Worm (Caenorhabditis elegans): ENCODE results near the gene slc-17.4.

DNA sequence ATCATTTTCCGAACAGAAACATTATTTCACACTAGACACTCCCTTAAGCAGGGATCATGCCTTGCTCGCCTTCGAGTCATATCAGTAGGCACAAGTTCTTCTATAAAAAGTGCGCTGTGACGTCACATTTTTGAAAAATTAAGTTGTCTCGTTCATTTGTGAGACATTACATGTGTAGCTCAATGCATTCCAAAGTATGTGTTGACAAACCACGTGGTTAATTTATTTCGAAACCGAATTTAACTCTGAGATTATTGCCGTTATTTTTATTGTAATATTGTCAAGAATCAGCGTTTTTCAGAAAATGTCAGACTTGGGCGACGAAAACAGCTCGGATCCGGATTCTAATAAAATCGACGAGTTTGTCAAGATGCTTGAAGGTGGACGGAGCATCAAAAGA lies 3.0 kb upstream of the slc-17.4 start, which contains the start of gene T28F3.5:
- TF ChIP-seq snpc-4 (tag; optimal IDR thresholded peaks at IDR 0.05) (no peak), sma-9 (GFP tag; optimal IDR thresholded peaks at IDR 0.05) (no peak), sma-9 (tag; optimal IDR thresholded peaks at IDR 0.05) (no peak), nhr-77 (tag; optimal IDR thresholded peaks at IDR 0.05) (no peak), zag-1 (tag; optimal IDR thresholded peaks at IDR 0.05) (no peak), dmd-4 (tag; optimal IDR thresholded peaks at IDR 0.05) (no peak)
